Worm (Caenorhabditis elegans): ENCODE measurements around the gene srt-17.

DNA sequence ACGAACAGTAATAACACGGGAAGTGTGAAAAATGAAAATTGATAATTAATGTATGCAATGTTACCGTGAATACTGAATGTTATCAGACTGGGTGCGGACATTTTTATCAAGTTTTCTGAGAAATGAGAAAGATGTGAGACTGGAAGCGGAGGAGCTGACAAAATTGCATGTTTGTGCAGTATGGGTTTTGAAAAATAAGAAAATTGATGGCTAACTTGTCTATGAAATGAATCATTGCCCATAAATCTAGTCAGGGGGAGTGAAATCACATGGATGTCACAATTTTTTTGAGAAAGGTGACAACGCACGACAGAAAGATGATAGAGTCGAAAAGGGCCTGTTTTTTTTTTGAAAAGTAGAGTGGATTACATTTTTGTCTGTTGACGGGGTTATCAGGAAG is 46.5 kb upstream of the srt-17 start, which contains the start of gene sru-24:
- TF ChIP-seq dao-5 (tag; optimal IDR thresholded peaks at IDR 0.05) (no peak), him-1 (tag; optimal IDR thresholded peaks at IDR 0.05) (no peak)
